Worm (Caenorhabditis elegans): Measurements from ENCODE around the gene attf-4.

Gene attf-4

ce11 chrIII:6080263-6080662 lies at the start of gene attf-4:
Gene attf-4 (plus strand): TSS chrIII:6080563.
- TF ChIP-seq dve-1 (tag; optimal IDR thresholded peaks at IDR 0.05; ENCODE audit: insufficient read depth), result peak; percentile 16
- no peak for TF ChIP-seq daf-16 (GFP tag; optimal IDR thresholded peaks at IDR 0.05)
- peak; percentile 13 for TF ChIP-seq daf-16 (tag; optimal IDR thresholded peaks at IDR 0.05)
- TF ChIP-seq nhr-28 (tag; optimal IDR thresholded peaks at IDR 0.05), result peak; percentile 2
- peak; percentile 27 for TF ChIP-seq pqm-1 (tag; optimal IDR thresholded peaks at IDR 0.05)
- no peak for TF ChIP-seq daf-12 (tag; optimal IDR thresholded peaks at IDR 0.05)
- TF ChIP-seq F26F4.8 (GFP tag; conservative IDR thresholded peaks at IDR 0.05), result no peak

DNA sequence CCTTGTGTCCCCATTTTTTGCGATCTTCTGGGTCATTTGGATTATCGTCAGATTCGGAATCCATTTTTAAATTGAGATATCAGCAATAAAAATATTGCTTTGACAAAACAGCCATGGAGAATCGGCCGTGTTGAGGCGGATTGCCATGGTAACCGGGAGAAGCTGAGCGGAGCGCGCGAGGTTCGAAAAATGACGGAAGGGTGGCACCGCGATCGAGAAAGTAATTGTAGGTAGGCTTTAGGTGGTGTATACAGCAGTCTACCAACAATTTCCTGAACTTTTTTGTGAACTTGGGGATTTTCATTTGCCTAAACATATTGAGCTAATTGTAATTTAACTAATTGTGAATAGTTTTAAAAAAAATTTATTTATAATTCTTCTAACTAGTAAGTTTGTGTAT lies 41.0 kb upstream of the attf-4 start, which contains the start of gene ift-139:
Gene ift-139 (minus strand): TSS at position 101 of the 400 bp plus-strand sequence.
- TF ChIP-seq ceh-82 (tag; optimal IDR thresholded peaks at IDR 0.05), result no peak
- TF ChIP-seq fkh-10 (GFP tag; optimal IDR thresholded peaks at IDR 0.05), result no peak
- no peak for TF ChIP-seq attf-4 (tag; optimal IDR thresholded peaks at IDR 0.05)

DNA sequence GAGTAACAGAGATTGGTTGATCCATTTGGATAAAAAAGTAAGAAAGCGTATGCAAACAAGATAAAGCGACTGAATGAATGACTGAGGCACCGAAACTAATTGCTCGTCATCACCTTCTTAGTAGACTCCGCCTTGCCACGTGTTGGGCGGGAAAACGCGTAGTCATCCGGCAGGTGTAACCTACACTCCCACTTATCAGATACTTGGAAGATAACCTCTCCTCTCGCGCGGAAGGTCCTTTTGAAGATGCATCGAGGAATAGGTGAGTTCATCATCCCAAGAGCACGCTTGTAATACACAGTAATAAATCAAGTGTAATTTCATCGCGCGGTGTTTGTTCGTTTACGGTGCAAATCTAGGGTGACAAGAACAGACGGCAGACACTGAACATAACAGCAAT lies 33.5 kb upstream of the attf-4 start, which contains the start of gene tbx-11:
Gene tbx-11 (minus strand): TSS at position 101 of the 400 bp plus-strand sequence.
- no peak for TF ChIP-seq ama-1 (optimal IDR thresholded peaks at IDR 0.05)
- TF ChIP-seq ceh-82 (tag; optimal IDR thresholded peaks at IDR 0.05), result no peak
- TF ChIP-seq nhr-11 (tag; optimal IDR thresholded peaks at IDR 0.05), result no peak
- no peak for TF ChIP-seq saeg-2 (GFP tag; IDR thresholded peaks at IDR 0.05)
- no peak for TF ChIP-seq gei-8 (GFP tag; optimal IDR thresholded peaks at IDR 0.05)
- no peak for TF ChIP-seq nhr-42 (GFP tag; IDR thresholded peaks at IDR 0.05)

- TF ChIP-seq ceh-62 (tag; optimal IDR thresholded peaks at IDR 0.05), result no peak
- TF ChIP-seq dpl-1 (GFP tag; optimal IDR thresholded peaks at IDR 0.05), result no peak
- no peak for TF ChIP-seq php-3 (GFP tag; IDR thresholded peaks at IDR 0.05)
- no peak for TF ChIP-seq Y48G9A.11 (GFP tag; IDR thresholded peaks at IDR 0.05)
- TF ChIP-seq lir-3 (tag; optimal IDR thresholded peaks at IDR 0.05), result no peak
- TF ChIP-seq cey-2 (tag; optimal IDR thresholded peaks at IDR 0.05; ENCODE audit: borderline replicate concordance, insufficient read depth), result no peak
- TF ChIP-seq aly-2 (tag; optimal IDR thresholded peaks at IDR 0.05), result no peak
- no peak for TF ChIP-seq dmd-9 (GFP tag; IDR thresholded peaks at IDR 0.05)
- TF ChIP-seq F10B5.3 (tag; optimal IDR thresholded peaks at IDR 0.05), result no peak
- TF ChIP-seq zfp-2 (tag; optimal IDR thresholded peaks at IDR 0.05), result no peak
- TF ChIP-seq T20F7.1 (GFP tag; optimal IDR thresholded peaks at IDR 0.05), result no peak
- no peak for TF ChIP-seq saeg-2 (GFP tag; IDR thresholded peaks at IDR 0.05)
- no peak for TF ChIP-seq ceh-20 (GFP tag; IDR thresholded peaks at IDR 0.05)
- TF ChIP-seq nhr-48 (tag; optimal IDR thresholded peaks at IDR 0.05), result no peak
- no peak for TF ChIP-seq snpc-1.2 (GFP tag; IDR thresholded peaks at IDR 0.05)
- no peak for TF ChIP-seq nhr-28 (tag; optimal IDR thresholded peaks at IDR 0.05)
- no peak for TF ChIP-seq ztf-7 (tag; optimal IDR thresholded peaks at IDR 0.05)
Measured at ce11 chrIII:6055706-6056105, 24.7 kb upstream of the attf-4 start, which contains the start of gene F40H6.5. Gene F40H6.5 (minus strand): TSS chrIII:6055806.

- TF ChIP-seq zag-1 (tag; optimal IDR thresholded peaks at IDR 0.05), result no peak
- TF ChIP-seq ama-1 (optimal IDR thresholded peaks at IDR 0.05), result no peak
- 0 out of 2 replicates have a peak, but pooled peaks have one; percentile 28 for TF ChIP-seq F44E2.7 (GFP tag; IDR thresholded peaks at IDR 0.05)
- no peak for TF ChIP-seq aly-2 (tag; optimal IDR thresholded peaks at IDR 0.05)
- no peak for TF ChIP-seq aha-1 (tag)
- TF ChIP-seq T26A8.4 (GFP tag; IDR thresholded peaks at IDR 0.05), result no peak
- TF ChIP-seq Y75B8A.6 (GFP tag; IDR thresholded peaks at IDR 0.05), result no peak
- no peak for TF ChIP-seq lsy-2 (tag; optimal IDR thresholded peaks at IDR 0.05)
- TF ChIP-seq spr-1 (tag; optimal IDR thresholded peaks at IDR 0.05), result no peak
- no peak for TF ChIP-seq ztf-7 (tag; optimal IDR thresholded peaks at IDR 0.05)
- no peak for TF ChIP-seq snpc-4 (tag; optimal IDR thresholded peaks at IDR 0.05)
- TF ChIP-seq nhr-10 (tag; optimal IDR thresholded peaks at IDR 0.05), result no peak
- TF ChIP-seq lim-7 (GFP tag; IDR thresholded peaks at IDR 0.05), result 0 out of 2 replicates have a peak, but pooled peaks have one; percentile 38
- TF ChIP-seq Y48G9A.11 (GFP tag; IDR thresholded peaks at IDR 0.05), result peak; percentile 52; the same call in 1 of the 2 replicates
- no peak for TF ChIP-seq ceh-44 (GFP tag; IDR thresholded peaks at IDR 0.05)
- no peak for TF ChIP-seq nhr-77 (tag; optimal IDR thresholded peaks at IDR 0.05)
- no peak for TF ChIP-seq lin-38 (GFP tag; IDR thresholded peaks at IDR 0.05)
- TF ChIP-seq F10B5.3 (tag; optimal IDR thresholded peaks at IDR 0.05), result no peak
- no peak for TF ChIP-seq tra-1 (GFP tag; IDR thresholded peaks at IDR 0.05)
- TF ChIP-seq nhr-41 (GFP tag; IDR thresholded peaks at IDR 0.05), result no peak
- TF ChIP-seq vab-7 (GFP tag; IDR thresholded peaks at IDR 0.05), result peak; percentile 47; the same call in 1 of the 2 replicates
Measured at ce11 chrIII:6056179-6056578, 24.2 kb upstream of the attf-4 start.

Data from whole organism, L4 larva.